Fruit fly (Drosophila melanogaster) whole organism, embryonic: ENCODE data around the gene Mks1.

Source experiments
- Adf1 ChIP-seq: fragments of 200-800 bp; sonication (Bioruptor generic); IDR thresholded peaks from 2 replicates; pipeline ENCODE4 v1.3.6; 2022; ENCODE audit warnings: missing biosample characterization, missing genetic modification characterization
- CG10979 ChIP-seq: fragments of 200-800 bp; sonication (Bioruptor generic); optimal IDR thresholded peaks from 2 replicates; lab custom pipeline; 2018; ENCODE audit warnings: missing biosample characterization, mild to moderate bottlenecking, missing genetic modification characterization, moderate library complexity
- CG12659 ChIP-seq: fragments of 200-800 bp; sonication (Bioruptor generic); optimal IDR thresholded peaks from 3 replicates; lab custom pipeline; 2017; ENCODE audit warnings: mild to moderate bottlenecking, missing biosample characterization, missing genetic modification reagents, missing genetic modification characterization
- CG15601 ChIP-seq: fragments of 200-800 bp; sonication (Bioruptor generic); optimal IDR thresholded peaks from 3 replicates; lab custom pipeline; 2019; ENCODE audit warnings: missing biosample characterization, mild to moderate bottlenecking, missing genetic modification characterization, moderate library complexity
- D ChIP-seq, 2 experiments: fragments of 200-800 bp in 1 of 2; fragments of >200 bp in 1 of 2; sonication (Bioruptor generic) in 1 of 2; optimal IDR thresholded peaks; 2 replicates in 1 of 2; 3 replicates in 1 of 2; lab custom pipeline; 2017; ENCODE audit warnings: mild to moderate bottlenecking in 1 of 2, missing biosample characterization in 1 of 2, missing genetic modification characterization in 1 of 2, missing genetic modification reagents in 1 of 2
- ac ChIP-seq: fragments of 200-800 bp; sonication (Bioruptor generic); optimal IDR thresholded peaks from 3 replicates; lab custom pipeline; 2017; ENCODE audit warnings: missing biosample characterization, mild to moderate bottlenecking, missing genetic modification characterization
- aop ChIP-seq: fragments of 200-800 bp; sonication (Bioruptor generic); IDR thresholded peaks from 2 replicates; pipeline ENCODE4 v1.3.6; 2022; ENCODE audit warnings: missing biosample characterization, missing genetic modification characterization
- btn ChIP-seq: fragments of 200-800 bp; sonication (Bioruptor generic); optimal IDR thresholded peaks from 2 replicates; lab custom pipeline; 2016; ENCODE audit warnings: missing biosample characterization, missing genetic modification characterization
- kay ChIP-seq: fragments of 200-800 bp; sonication (Bioruptor generic); optimal IDR thresholded peaks from 2 replicates; lab custom pipeline; 2016; ENCODE audit warnings: missing biosample characterization, missing genetic modification characterization
- repo ChIP-seq: fragments of 200-800 bp; sonication (Bioruptor generic); optimal IDR thresholded peaks from 2 replicates; lab custom pipeline; 2016; ENCODE audit warnings: missing biosample characterization, missing genetic modification characterization

DNA sequence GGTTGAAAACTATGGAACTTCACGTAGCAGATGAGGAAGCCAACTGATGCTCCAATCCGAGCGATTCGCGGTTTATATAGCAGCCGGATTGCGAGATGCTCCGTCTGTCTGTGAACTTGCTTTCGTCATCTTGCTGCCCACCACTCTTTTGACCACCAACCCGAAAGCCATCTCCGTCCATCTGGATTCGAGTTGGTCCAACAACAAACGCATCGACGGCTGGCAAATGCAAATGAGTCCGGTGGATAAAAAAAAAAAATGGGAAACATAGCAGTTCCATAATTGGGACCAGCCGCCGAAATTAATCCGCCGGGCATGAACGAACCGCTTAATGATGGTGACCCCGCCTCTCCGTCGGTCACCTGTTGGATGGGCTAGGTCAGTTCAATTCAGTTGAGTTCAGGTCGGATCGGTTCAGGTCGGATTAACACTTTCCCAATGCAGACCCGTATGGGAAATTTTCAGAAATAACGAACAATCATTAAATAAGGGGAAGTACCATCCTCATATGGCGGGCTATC is 38.6 kb downstream of the Mks1 start, which contains the start of gene CG15731:
- no peak for TF ChIP-seq CG12659 (GFP tag; lab: Kevin White, UChicago)
- TF ChIP-seq aop: no peak
- no peak for TF ChIP-seq kay (GFP tag; lab: Kevin White, UChicago)
- TF ChIP-seq D (optimal IDR thresholded peaks at IDR 0.05; lab: Kevin White, UChicago): no peak
- no peak for TF ChIP-seq D (GFP tag; optimal IDR thresholded peaks at IDR 0.05; lab: Kevin White, UChicago)
- no peak for TF ChIP-seq repo (GFP tag; lab: Kevin White, UChicago)
- TF ChIP-seq CG15601 (tag; lab: Kevin White, UChicago): no peak
- no peak for TF ChIP-seq btn (GFP tag; lab: Kevin White, UChicago)
- TF ChIP-seq CG10979: no peak
- no peak for TF ChIP-seq Adf1
- TF ChIP-seq ac (GFP tag; lab: Kevin White, UChicago): no peak
